Fruit fly (Drosophila melanogaster) whole organism, larva: Measurements from ENCODE around the gene Gat.

ENCODE experiments used
- noc ChIP-seq: fragments of 200-800 bp; sonication (Bioruptor generic); optimal IDR thresholded peaks from 3 replicates; lab custom pipeline; 2019; ENCODE audit warnings: missing biosample characterization, mild to moderate bottlenecking, missing genetic modification characterization, moderate library complexity

Gene Gat

DNA sequence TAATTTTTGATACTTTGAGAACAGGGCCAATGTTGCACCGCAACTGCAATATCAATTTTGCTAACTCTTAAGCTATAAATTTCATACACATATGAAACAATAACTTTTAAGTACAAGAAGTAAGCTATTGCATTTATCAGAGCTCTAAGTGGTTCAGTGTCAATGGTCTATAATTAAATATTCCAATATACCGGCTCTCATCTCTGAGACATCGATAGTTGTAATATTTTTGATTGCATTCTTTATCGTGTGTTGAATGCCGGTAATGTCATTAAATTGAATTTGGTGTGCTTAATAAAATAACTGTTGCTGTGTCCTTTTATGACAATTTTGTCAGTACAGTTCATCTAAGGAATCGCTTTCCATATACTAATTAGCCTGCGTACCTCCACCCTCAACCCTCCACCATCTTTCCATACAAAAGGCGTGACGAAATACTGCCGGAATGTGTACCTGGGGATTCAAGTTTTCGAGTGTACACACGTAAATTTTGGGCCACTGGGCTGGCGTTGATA lies 41.5 kb downstream of the Gat start, which contains the start of gene CG11360:
Gene CG11360 (plus strand): TSS at position 238 of the 515 bp plus-strand sequence.
- no peak for TF ChIP-seq noc
